Fruit fly (Drosophila melanogaster): ENCODE results near the gene to.

Gene to

dm6 chr3R:25262322-25262761 is 22.4 kb downstream of the to start, which contains the start of the genes Kdsr and CG11858 (continued):
- TF ChIP-seq Bgb (GFP tag; IDR thresholded peaks at IDR 0.05; ENCODE audit: partially characterized antibody): no peak
- TF ChIP-seq cas (GFP tag; IDR thresholded peaks at IDR 0.05): peak; percentile 52; the same call in 1 of the 2 replicates
- TF ChIP-seq CG13287 (GFP tag; IDR thresholded peaks at IDR 0.05; ENCODE audit: partially characterized antibody): peak; percentile 64; the same call in 1 of the 2 replicates
- peak; percentile 72 for TF ChIP-seq ssp (GFP tag; IDR thresholded peaks at IDR 0.05)
- TF ChIP-seq CG14710 (tag; optimal IDR thresholded peaks at IDR 0.05): peak; percentile 68
- peak; percentile 56; the same call in 1 of the 2 replicates for TF ChIP-seq unc-4 (GFP tag; IDR thresholded peaks at IDR 0.05; ENCODE audit: partially characterized antibody)
- peak; percentile 58 for TF ChIP-seq Sry-δ (GFP tag; optimal IDR thresholded peaks at IDR 0.05)
- no peak for TF ChIP-seq Abd-B (GFP tag; optimal IDR thresholded peaks at IDR 0.05)
- 0 out of 2 replicates have a peak, but pooled peaks have one; percentile 48 for TF ChIP-seq wdn (GFP tag; IDR thresholded peaks at IDR 0.05)
- peak; percentile 49 for TF ChIP-seq CG3281 (GFP tag; optimal IDR thresholded peaks at IDR 0.05)
- no peak for TF ChIP-seq MTF-1 (GFP tag; optimal IDR thresholded peaks at IDR 0.05; ENCODE audit: borderline replicate concordance)
- TF ChIP-seq ken (GFP tag; IDR thresholded peaks at IDR 0.05): peak; percentile 70; the same call in 2 of the 3 replicates
- peak; percentile 43 for TF ChIP-seq HLH54F (GFP tag; optimal IDR thresholded peaks at IDR 0.05)
- no peak for TF ChIP-seq lbe (GFP tag; optimal IDR thresholded peaks at IDR 0.05)
- TF ChIP-seq CG4424 (GFP tag; optimal IDR thresholded peaks at IDR 0.05): peak; percentile 56
- peak; percentile 92 for TF ChIP-seq CG17186 (GFP tag; optimal IDR thresholded peaks at IDR 0.05)
- peak; percentile 52 for TF ChIP-seq CG14050 (GFP tag; IDR thresholded peaks at IDR 0.05)
- no peak for TF ChIP-seq gcm (GFP tag; optimal IDR thresholded peaks at IDR 0.05)
- TF ChIP-seq CG34422 (GFP tag; IDR thresholded peaks at IDR 0.05): peak; percentile 70; the same call in 2 of the 3 replicates
- TF ChIP-seq CG18619 (GFP tag; optimal IDR thresholded peaks at IDR 0.05): peak; percentile 25

dm6 chr3R:25265589-25266201 is 25.7 kb downstream of the to start, which contains the start of the genes GlnRS and RIOK2:
Gene GlnRS, minus strand, starts transcription at chr3R:25265721.
Gene RIOK2, plus strand, starts transcription at chr3R:25265844.
- peak; percentile 95 for TF ChIP-seq MESR4 (GFP tag; optimal IDR thresholded peaks at IDR 0.05)
- TF ChIP-seq mirr (GFP tag; optimal IDR thresholded peaks at IDR 0.05): peak; percentile 6
- TF ChIP-seq CG6791 (GFP tag; IDR thresholded peaks at IDR 0.05; ENCODE audit: partially characterized antibody): peak; percentile 97
- TF ChIP-seq Dek (tag; optimal IDR thresholded peaks at IDR 0.05): no peak
- peak; percentile 12 for TF ChIP-seq Tbp (GFP tag; optimal IDR thresholded peaks at IDR 0.05)
- peak; percentile 84 for TF ChIP-seq Sry-δ (GFP tag; optimal IDR thresholded peaks at IDR 0.05)
- TF ChIP-seq Meics (GFP tag; optimal IDR thresholded peaks at IDR 0.05): no peak
- TF ChIP-seq ro (GFP tag; IDR thresholded peaks at IDR 0.05): no peak
- TF ChIP-seq CG13624 (GFP tag; optimal IDR thresholded peaks at IDR 0.05): peak; percentile 75
- TF ChIP-seq Stat92E (GFP tag; optimal IDR thresholded peaks at IDR 0.05): peak in 1 of 3 experiments; percentile 12
- TF ChIP-seq kay (GFP tag; optimal IDR thresholded peaks at IDR 0.05): peak; percentile 68
- peak; percentile 0 for TF ChIP-seq CG9727 (GFP tag; optimal IDR thresholded peaks at IDR 0.05)
- peak; percentile 11 for TF ChIP-seq wek (GFP tag; optimal IDR thresholded peaks at IDR 0.05)
- TF ChIP-seq crp (GFP tag; optimal IDR thresholded peaks at IDR 0.05): peak in 1 of 2 experiments; percentile 63
- TF ChIP-seq CG10431 (GFP tag; optimal IDR thresholded peaks at IDR 0.05): no peak
- TF ChIP-seq lilli (GFP tag; optimal IDR thresholded peaks at IDR 0.05): peak; percentile 37
- peak; percentile 56 for TF ChIP-seq sug (tag; optimal IDR thresholded peaks at IDR 0.05)
- peak; percentile 100 for TF ChIP-seq ssp (GFP tag; IDR thresholded peaks at IDR 0.05)
- TF ChIP-seq Atf3 (GFP tag; optimal IDR thresholded peaks at IDR 0.05): peak; percentile 5
- TF ChIP-seq ems (GFP tag; optimal IDR thresholded peaks at IDR 0.05): no peak
- peak; percentile 54 for TF ChIP-seq gro (GFP tag; optimal IDR thresholded peaks at IDR 0.05)
- no peak for TF ChIP-seq CG16815 (GFP tag; optimal IDR thresholded peaks at IDR 0.05)
- peak; percentile 6 for TF ChIP-seq CG30403 (GFP tag; optimal IDR thresholded peaks at IDR 0.05)
- peak in 1 of 3 experiments; percentile 100 for TF ChIP-seq lola (GFP tag; optimal IDR thresholded peaks at IDR 0.05)
- no peak for TF ChIP-seq CG32772 (GFP tag; IDR thresholded peaks at IDR 0.05)
- no peak for TF ChIP-seq dati (GFP tag; IDR thresholded peaks at IDR 0.05)
- peak; percentile 8; the same call in 1 of the 2 replicates for TF ChIP-seq vvl (GFP tag; IDR thresholded peaks at IDR 0.05)
- peak; percentile 1 for TF ChIP-seq CG10979 (tag; optimal IDR thresholded peaks at IDR 0.05)
- no peak for TF ChIP-seq CG10543 (GFP tag; optimal IDR thresholded peaks at IDR 0.05)
- TF ChIP-seq run (tag; optimal IDR thresholded peaks at IDR 0.05): no peak

Measured in whole organism, embryonic.